Worm (Caenorhabditis elegans): ENCODE results near the gene dlst-1.

- TF ChIP-seq pha-4 (tag; optimal IDR thresholded peaks at IDR 0.05) (no peak), cnd-1 (tag; optimal IDR thresholded peaks at IDR 0.05) (no peak), unc-62 (GFP tag; optimal IDR thresholded peaks at IDR 0.05) (no peak), mep-1 (tag; optimal IDR thresholded peaks at IDR 0.05) (no peak), nhr-28 (tag; optimal IDR thresholded peaks at IDR 0.05) (no peak), unc-39 (tag; optimal IDR thresholded peaks at IDR 0.05) (no peak)
These were observed 34.9 kb downstream of the dlst-1 start, which contains the start of gene cest-31 for ce11 chrV:6673967-6674366.

Data from whole organism, mixed stage, embryonic.